Fruit fly (Drosophila melanogaster): ENCODE data around the gene ImpE1.

dm6 chr3L:8412725-8413124 is 40.5 kb downstream of the ImpE1 start, which contains the start of the genes Oseg1 and mtrm:
- TF ChIP-seq CG8478 (optimal IDR thresholded peaks at IDR 0.05) (no peak), CTCF (optimal IDR thresholded peaks at IDR 0.05) (no peak)
